Fruit fly (Drosophila melanogaster) whole organism, embryonic: ENCODE results near the gene CG5273.
A peak's percentile ranks its signal among the peaks of the same experiment; 100 is the strongest.

ENCODE experiments used
- CG10959 ChIP-seq: fragments of 200-800 bp; sonication (Bioruptor generic); IDR thresholded peaks from 2 replicates; pipeline ENCODE4 v1.3.6; 2022; ENCODE audit warnings: missing biosample characterization, missing genetic modification characterization
- CG11696 ChIP-seq: fragments of 200-800 bp; sonication (Bioruptor generic); IDR thresholded peaks from 2 replicates; pipeline ENCODE4 v1.3.6; 2022; ENCODE audit warnings: missing biosample characterization, missing genetic modification characterization
- CG12236 ChIP-seq: fragments of 200-800 bp; sonication (Bioruptor generic); optimal IDR thresholded peaks from 2 replicates; lab custom pipeline; 2016; ENCODE audit warnings: missing biosample characterization, missing genetic modification characterization
- CG12659 ChIP-seq: fragments of 200-800 bp; sonication (Bioruptor generic); optimal IDR thresholded peaks from 3 replicates; lab custom pipeline; 2017; ENCODE audit warnings: mild to moderate bottlenecking, missing biosample characterization, missing genetic modification reagents, missing genetic modification characterization
- CG12744 ChIP-seq: fragments of 200-800 bp; sonication (Bioruptor generic); optimal IDR thresholded peaks from 2 replicates; lab custom pipeline; 2016; ENCODE audit warnings: missing biosample characterization, missing genetic modification characterization
- CG14050 ChIP-seq: fragments of 200-800 bp; sonication (Bioruptor generic); IDR thresholded peaks from 3 replicates; pipeline ENCODE4 v1.3.6; 2022; ENCODE audit warnings: missing biosample characterization, missing genetic modification characterization
- CG16863 ChIP-seq: fragments of 200-800 bp; sonication (Bioruptor generic); optimal IDR thresholded peaks from 3 replicates; lab custom pipeline; 2016; ENCODE audit warnings: missing biosample characterization, missing genetic modification characterization
- CG17328 ChIP-seq: fragments of 200-800 bp; sonication (Bioruptor generic); IDR thresholded peaks from 2 replicates; pipeline ENCODE4 v1.3.6; 2022; ENCODE audit warnings: missing biosample characterization, missing genetic modification characterization
- CG17912 ChIP-seq: fragments of 200-800 bp; sonication (Bioruptor generic); optimal IDR thresholded peaks from 2 replicates; lab custom pipeline; 2018; ENCODE audit warnings: missing biosample characterization, mild to moderate bottlenecking, missing genetic modification characterization
- CG1832 ChIP-seq: fragments of 200-800 bp; sonication (Bioruptor generic); optimal IDR thresholded peaks from 2 replicates; lab custom pipeline; 2017; ENCODE audit warnings: missing biosample characterization, mild to moderate bottlenecking, missing genetic modification characterization, inconsistent platforms
- CG18764 ChIP-seq: fragments of 200-800 bp; sonication (Bioruptor generic); optimal IDR thresholded peaks from 3 replicates; lab custom pipeline; 2016; ENCODE audit warnings: missing biosample characterization, missing genetic modification characterization
- CG2202 ChIP-seq: fragments of 200-800 bp; sonication (Bioruptor generic); optimal IDR thresholded peaks from 2 replicates; lab custom pipeline; 2018; ENCODE audit warnings: missing biosample characterization, mild to moderate bottlenecking, missing genetic modification characterization
- CG33557 ChIP-seq: fragments of 200-800 bp; sonication (Bioruptor generic); optimal IDR thresholded peaks from 2 replicates; lab custom pipeline; 2019; ENCODE audit warnings: missing biosample characterization, mild to moderate bottlenecking, missing genetic modification characterization, moderate library complexity
- CG3407 ChIP-seq: fragments of 200-800 bp; sonication (Bioruptor generic); optimal IDR thresholded peaks from 2 replicates; lab custom pipeline; 2018; ENCODE audit warnings: missing biosample characterization, mild to moderate bottlenecking, missing genetic modification characterization
- CG4282 ChIP-seq: fragments of 200-800 bp; sonication (Bioruptor generic); optimal IDR thresholded peaks from 2 replicates; lab custom pipeline; 2016; ENCODE audit warnings: missing biosample characterization, missing genetic modification characterization
- CG5245 ChIP-seq: fragments of 200-800 bp; sonication (Bioruptor generic); optimal IDR thresholded peaks from 3 replicates; lab custom pipeline; 2016; ENCODE audit warnings: missing biosample characterization, missing genetic modification characterization
- CG7271 ChIP-seq: fragments of 200-800 bp; sonication (Bioruptor generic); optimal IDR thresholded peaks from 2 replicates; lab custom pipeline; 2018; ENCODE audit warnings: missing biosample characterization, mild to moderate bottlenecking, missing genetic modification characterization, moderate library complexity
- CG7372 ChIP-seq: fragments of 200-800 bp; sonication (Bioruptor generic); IDR thresholded peaks from 2 replicates; pipeline ENCODE4 v1.3.6; 2022; ENCODE audit warnings: missing biosample characterization, missing genetic modification characterization
- D19B ChIP-seq: fragments of 200-800 bp; sonication (Bioruptor generic); optimal IDR thresholded peaks from 2 replicates; lab custom pipeline; 2017; ENCODE audit warnings: missing biosample characterization, mild to moderate bottlenecking, missing genetic modification characterization
- Hey ChIP-seq: fragments of 200-800 bp; sonication (Bioruptor generic); optimal IDR thresholded peaks from 3 replicates; lab custom pipeline; 2018; ENCODE audit warnings: missing biosample characterization, mild to moderate bottlenecking, missing genetic modification characterization
- HmgD ChIP-seq: fragments of 200-800 bp; sonication (Bioruptor generic); optimal IDR thresholded peaks from 3 replicates; lab custom pipeline; 2016; ENCODE audit warnings: missing biosample characterization, missing genetic modification characterization
- Mad ChIP-seq: fragments of 200-800 bp; sonication (Bioruptor generic); optimal IDR thresholded peaks from 2 replicates; lab custom pipeline; 2016; ENCODE audit warnings: missing biosample characterization, missing genetic modification characterization
- Nf-YA ChIP-seq: fragments of 200-800 bp; sonication (Bioruptor generic); IDR thresholded peaks from 2 replicates; pipeline ENCODE4 v1.3.6; 2022; ENCODE audit warnings: missing biosample characterization, missing genetic modification characterization
- Ptx1 ChIP-seq: fragments of 200-800 bp; sonication (Bioruptor generic); IDR thresholded peaks from 2 replicates; pipeline ENCODE4 v1.3.6; 2022; ENCODE audit warnings: missing biosample characterization, missing genetic modification characterization
- Rx ChIP-seq: fragments of 200-800 bp; sonication (Bioruptor generic); IDR thresholded peaks from 2 replicates; pipeline ENCODE4 v1.3.6; 2022; ENCODE audit warnings: missing biosample characterization, missing genetic modification characterization
- Spps ChIP-seq: fragments of 200-800 bp; sonication (Bioruptor generic); optimal IDR thresholded peaks from 2 replicates; lab custom pipeline; 2018; ENCODE audit warnings: missing biosample characterization, mild to moderate bottlenecking, missing genetic modification characterization
- Sry-δ ChIP-seq: fragments of 200-800 bp; sonication (Bioruptor generic); optimal IDR thresholded peaks from 2 replicates; lab custom pipeline; 2016; ENCODE audit warnings: missing biosample characterization, missing genetic modification characterization
- al ChIP-seq: fragments of 200-800 bp; sonication (Bioruptor generic); IDR thresholded peaks from 2 replicates; pipeline ENCODE4 v1.3.6; 2022; ENCODE audit warnings: missing biosample characterization, missing genetic modification characterization
- bab2 ChIP-seq: fragments of 200-800 bp; sonication (Bioruptor generic); optimal IDR thresholded peaks from 2 replicates; lab custom pipeline; 2016; ENCODE audit warnings: missing biosample characterization, missing genetic modification characterization
- bsh ChIP-seq, 2 experiments: fragments of 200-800 bp; sonication (Bioruptor generic); optimal IDR thresholded peaks; 2 replicates each; lab custom pipeline; 2017 to 2018; ENCODE audit warnings: mild to moderate bottlenecking in 2 of 2, missing biosample characterization in 2 of 2, missing genetic modification characterization in 2 of 2, moderate library complexity in 1 of 2
- dm ChIP-seq: fragments of 200-800 bp; sonication (Bioruptor generic); optimal IDR thresholded peaks from 3 replicates; lab custom pipeline; 2016; ENCODE audit warnings: missing biosample characterization, missing genetic modification characterization
- dpn ChIP-seq, 2 experiments: fragments of 200-800 bp; sonication (Bioruptor generic); optimal IDR thresholded peaks; 3 replicates each; lab custom pipeline; 2016; ENCODE audit warnings: missing biosample characterization in 2 of 2, missing genetic modification characterization in 2 of 2
- en ChIP-seq: fragments of 200-800 bp; sonication (Bioruptor generic); optimal IDR thresholded peaks from 2 replicates; lab custom pipeline; 2016; ENCODE audit warnings: missing biosample characterization, missing genetic modification characterization
- fd102C ChIP-seq: fragments of 200-800 bp; sonication (Bioruptor generic); optimal IDR thresholded peaks from 2 replicates; lab custom pipeline; 2018; ENCODE audit warnings: missing biosample characterization, mild to moderate bottlenecking, missing genetic modification characterization, moderate library complexity
- fd3F ChIP-seq: fragments of 200-800 bp; sonication (Bioruptor generic); optimal IDR thresholded peaks from 2 replicates; lab custom pipeline; 2018; ENCODE audit warnings: missing biosample characterization, mild to moderate bottlenecking, missing genetic modification characterization, moderate library complexity
- kah ChIP-seq: fragments of 200-800 bp; sonication (Bioruptor generic); optimal IDR thresholded peaks from 2 replicates; lab custom pipeline; 2018; ENCODE audit warnings: missing biosample characterization, mild to moderate bottlenecking, missing genetic modification characterization
- lbe ChIP-seq: fragments of 200-800 bp; sonication (Bioruptor generic); optimal IDR thresholded peaks from 2 replicates; lab custom pipeline; 2016; ENCODE audit warnings: missing biosample characterization, mild to moderate bottlenecking, missing genetic modification characterization
- mirr ChIP-seq: fragments of 200-800 bp; sonication (Bioruptor generic); optimal IDR thresholded peaks from 3 replicates; lab custom pipeline; 2018; ENCODE audit warnings: missing biosample characterization, mild to moderate bottlenecking, missing genetic modification characterization
- onecut ChIP-seq: fragments of 200-800 bp; sonication (Bioruptor generic); IDR thresholded peaks from 2 replicates; pipeline ENCODE4 v1.3.6; 2022; ENCODE audit warnings: missing biosample characterization, missing genetic modification characterization
- peb ChIP-seq: fragments of 200-800 bp; sonication (Bioruptor generic); IDR thresholded peaks from 2 replicates; pipeline ENCODE4 v1.3.6; 2022; ENCODE audit warnings: missing biosample characterization, missing genetic modification characterization
- sd ChIP-seq: fragments of 200-800 bp; sonication (Bioruptor generic); optimal IDR thresholded peaks from 3 replicates; lab custom pipeline; 2018; ENCODE audit warnings: missing biosample characterization, mild to moderate bottlenecking, missing genetic modification characterization, moderate library complexity
- seq ChIP-seq: fragments of 200-800 bp; sonication (Bioruptor generic); IDR thresholded peaks from 2 replicates; pipeline ENCODE4 v1.3.6; 2022; ENCODE audit warnings: missing biosample characterization, missing genetic modification characterization
- sima ChIP-seq: fragments of 200-800 bp; sonication (Bioruptor generic); optimal IDR thresholded peaks from 2 replicates; lab custom pipeline; 2016; ENCODE audit warnings: missing biosample characterization, missing genetic modification characterization
- sob ChIP-seq: fragments of 200-800 bp; sonication (Bioruptor generic); IDR thresholded peaks from 2 replicates; pipeline ENCODE4 v1.3.6; 2022; ENCODE audit warnings: missing biosample characterization, missing genetic modification characterization
- trh ChIP-seq: fragments of 200-800 bp; sonication (Bioruptor generic); optimal IDR thresholded peaks from 2 replicates; lab custom pipeline; 2016; ENCODE audit warnings: missing biosample characterization, missing genetic modification characterization
- twi ChIP-seq: fragments of 200-800 bp; optimal IDR thresholded peaks from 2 replicates; lab custom pipeline; 2019; ENCODE audit warnings: missing biosample characterization, mild to moderate bottlenecking, missing genetic modification characterization, moderate library complexity
- unpg ChIP-seq: fragments of 200-800 bp; sonication (Bioruptor generic); optimal IDR thresholded peaks from 3 replicates; lab custom pipeline; 2018; ENCODE audit warnings: missing biosample characterization, mild to moderate bottlenecking, missing genetic modification characterization, moderate library complexity
- zen2 ChIP-seq: fragments of 200-800 bp; sonication (Bioruptor generic); IDR thresholded peaks from 3 replicates; pipeline ENCODE4 v1.3.6; 2022; ENCODE audit warnings: missing biosample characterization, missing genetic modification characterization; ENCODE audit not compliant: partially characterized antibody
- zfh1 ChIP-seq: fragments of 200-800 bp; sonication (Bioruptor generic); IDR thresholded peaks from 3 replicates; pipeline ENCODE4 v1.3.6; 2022; ENCODE audit warnings: missing biosample characterization, missing genetic modification characterization

The CG5273 gene

DNA sequence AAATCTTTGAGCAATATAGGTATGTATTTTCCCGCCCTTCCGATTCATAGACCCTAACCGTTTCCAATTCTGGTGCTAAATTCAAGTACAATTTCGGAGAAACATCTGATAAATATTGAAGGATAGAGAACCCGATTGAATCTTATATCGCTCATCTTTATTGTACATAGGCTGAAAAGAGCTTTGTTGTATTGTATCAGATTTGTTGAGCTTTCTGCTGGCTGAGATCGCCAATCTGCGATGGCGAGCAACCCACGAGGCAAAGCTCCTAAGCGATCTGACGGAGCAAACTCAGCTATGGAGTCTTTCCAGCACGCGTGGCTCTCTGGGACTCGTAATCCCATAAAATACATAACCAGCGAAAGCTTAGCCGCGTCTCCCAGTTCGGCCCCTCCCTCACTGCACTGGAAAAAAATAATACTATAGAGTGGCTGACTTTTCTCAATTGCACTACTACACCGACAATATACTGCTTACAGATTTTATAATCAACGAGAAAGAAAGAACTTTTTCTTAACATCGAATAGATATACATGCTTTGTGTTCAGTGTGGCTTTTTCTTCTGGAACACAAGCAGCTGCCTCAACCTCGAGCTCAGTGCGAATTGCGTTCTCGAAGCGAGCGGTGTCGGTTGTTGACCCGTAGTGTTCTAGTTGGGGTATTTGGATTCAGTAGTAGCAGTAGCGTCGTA lies 3.6 kb upstream of the CG5273 start (continued):
- TF ChIP-seq onecut, result peak; percentile 61
- TF ChIP-seq al (GFP tag; lab: Robert Waterston, UW), result peak; percentile 89
- TF ChIP-seq Ptx1 (GFP tag; lab: Robert Waterston, UW), result peak; percentile 86
- TF ChIP-seq dpn (GFP tag; optimal IDR thresholded peaks at IDR 0.05; lab: Kevin White, UChicago), result peak; percentile 82 to 90
- TF ChIP-seq zfh1 (GFP tag; lab: Robert Waterston, UW), result peak; percentile 86
- peak; percentile 53; the same call in 1 of the 2 replicates for TF ChIP-seq peb (GFP tag; lab: Robert Waterston, UW)
- TF ChIP-seq CG16863 (GFP tag; lab: Kevin White, UChicago), result peak; percentile 68
- TF ChIP-seq en (GFP tag; lab: Kevin White, UChicago), result no peak
- peak; percentile 78 for TF ChIP-seq CG7372 (GFP tag; lab: Robert Waterston, UW)
- peak; percentile 78 for TF ChIP-seq CG12659 (GFP tag; lab: Kevin White, UChicago)
- TF ChIP-seq kah (GFP tag; lab: Kevin White, UChicago), result peak; percentile 28
- TF ChIP-seq CG17328, result peak; percentile 76
- TF ChIP-seq twi, result no peak
- TF ChIP-seq sima (GFP tag; lab: Kevin White, UChicago), result peak; percentile 45
- TF ChIP-seq CG2202, result no peak
- peak; percentile 79 for TF ChIP-seq Rx (GFP tag; lab: Robert Waterston, UW)
- peak; percentile 41 for TF ChIP-seq CG18764 (GFP tag; lab: Kevin White, UChicago)
- TF ChIP-seq CG1832 (GFP tag; lab: Kevin White, UChicago), result no peak
- TF ChIP-seq sob (GFP tag; lab: Robert Waterston, UW), result peak; percentile 92
- TF ChIP-seq sd (tag; lab: Kevin White, UChicago), result peak; percentile 69
- peak; percentile 68 for TF ChIP-seq CG5245
- TF ChIP-seq Hey (tag; lab: Kevin White, UChicago), result peak; percentile 36
- peak; percentile 80 for TF ChIP-seq CG12744
- TF ChIP-seq bsh (GFP tag; optimal IDR thresholded peaks at IDR 0.05; lab: Kevin White, UChicago), result peak; percentile 76 to 77
- TF ChIP-seq CG33557 (GFP tag; lab: Kevin White, UChicago), result no peak
- TF ChIP-seq CG4282 (GFP tag; lab: Kevin White, UChicago), result peak; percentile 81
- TF ChIP-seq HmgD (GFP tag; lab: Kevin White, UChicago), result peak; percentile 57
- TF ChIP-seq bab2 (GFP tag; lab: Kevin White, UChicago), result peak; percentile 87
- TF ChIP-seq lbe (GFP tag; lab: Kevin White, UChicago), result peak; percentile 75
- TF ChIP-seq CG11696 (GFP tag; lab: Robert Waterston, UW), result peak; percentile 70
- TF ChIP-seq mirr (GFP tag; lab: Kevin White, UChicago), result no peak
- peak; percentile 73 for TF ChIP-seq dm (GFP tag; lab: Kevin White, UChicago)
- peak; percentile 42 for TF ChIP-seq trh (GFP tag; lab: Kevin White, UChicago)
- peak; percentile 81 for TF ChIP-seq Mad (GFP tag; lab: Kevin White, UChicago)
- peak; percentile 79 for TF ChIP-seq CG14050 (GFP tag; lab: Robert Waterston, UW)
- peak; percentile 56 for TF ChIP-seq CG3407 (GFP tag; lab: Kevin White, UChicago)
- peak; percentile 68 for TF ChIP-seq seq (GFP tag; lab: Robert Waterston, UW)
- TF ChIP-seq zen2 (GFP tag; lab: Robert Waterston, UW), result no peak
- peak; percentile 83 for TF ChIP-seq unpg (GFP tag; lab: Kevin White, UChicago)
- peak; percentile 70 for TF ChIP-seq fd3F
- peak; percentile 45; the same call in 1 of the 2 replicates for TF ChIP-seq CG10959 (GFP tag; lab: Robert Waterston, UW)
- no peak for TF ChIP-seq CG17912 (GFP tag; lab: Kevin White, UChicago)
- no peak for TF ChIP-seq CG7271
- TF ChIP-seq fd102C (GFP tag; lab: Kevin White, UChicago), result no peak
- peak; percentile 52 for TF ChIP-seq Sry-δ (GFP tag; lab: Kevin White, UChicago)
- peak; percentile 55; the same call in 1 of the 2 replicates for TF ChIP-seq Nf-YA
- TF ChIP-seq Spps (tag; lab: Kevin White, UChicago), result no peak
- TF ChIP-seq CG12236 (GFP tag; lab: Kevin White, UChicago), result peak; percentile 56
- peak; percentile 82 for TF ChIP-seq D19B (GFP tag; lab: Kevin White, UChicago)
